Fruit fly (Drosophila melanogaster) S2 (cell line): ENCODE measurements around the gene RhoL.

Source experiments
- CG8478 ChIP-seq: fragments of >200 bp; optimal IDR thresholded peaks from 2 replicates; lab custom pipeline; 2018
- CTCF ChIP-seq, 2 experiments: fragments of >200 bp; optimal IDR thresholded peaks; 2 replicates each; lab custom pipeline; 2018

DNA sequence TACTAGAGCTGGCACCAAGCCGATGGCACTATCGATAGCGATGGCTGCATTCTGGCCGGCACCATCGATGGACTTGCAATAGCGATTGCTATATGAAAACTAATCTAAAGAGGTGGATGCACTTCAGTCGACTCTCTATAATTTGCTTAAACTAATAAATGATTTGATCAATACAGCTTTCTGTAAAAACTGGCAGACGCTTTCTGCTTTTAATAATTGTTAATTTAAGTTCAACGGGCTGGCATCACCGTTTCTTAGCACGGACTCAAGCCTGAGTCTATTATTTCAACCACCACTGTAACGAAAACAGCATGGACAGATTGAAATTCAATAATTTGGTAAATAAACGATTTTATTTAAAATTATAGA lies 10.7 kb upstream of the RhoL start, which contains the start of the genes Ras85D and Rlb1:
- TF ChIP-seq CG8478 (lab: Kevin White, UChicago) (no peak), CTCF (optimal IDR thresholded peaks at IDR 0.05; lab: Kevin White, UChicago) (no peak)
